Worm (Caenorhabditis elegans) whole organism, early embryonic: ENCODE data around the gene C53A5.17.

Experiments used
- B0310.2 ChIP-seq: sonication (generic microtip); optimal IDR thresholded peaks from 2 replicates; lab custom pipeline; 2016; ENCODE audit warnings: mild to moderate bottlenecking, missing genetic modification characterization, missing compliant biosample characterization
- F13C5.2 ChIP-seq: sonication (generic microtip); optimal IDR thresholded peaks from 2 replicates; lab custom pipeline; 2017; ENCODE audit warnings: mild to moderate bottlenecking, missing genetic modification characterization, inconsistent platforms, missing compliant biosample characterization
- aly-1 ChIP-seq: sonication (generic microtip); optimal IDR thresholded peaks from 2 replicates; lab custom pipeline; 2016; ENCODE audit warnings: missing genetic modification characterization, missing compliant biosample characterization
- ama-1 ChIP-seq: fragments of 150-350 bp; optimal IDR thresholded peaks from 2 replicates; lab custom pipeline; 2014
- ceh-13 ChIP-seq: fragments of 200-800 bp; sonication (Bioruptor generic); optimal IDR thresholded peaks from 2 replicates; lab custom pipeline; 2018; ENCODE audit warnings: mild to moderate bottlenecking, missing genetic modification characterization, missing compliant biosample characterization
- ceh-36 ChIP-seq: sonication (generic microtip); optimal IDR thresholded peaks from 2 replicates; lab custom pipeline; 2016; ENCODE audit warnings: missing genetic modification characterization, inconsistent platforms, missing compliant biosample characterization
- ets-7 ChIP-seq: sonication (generic microtip); optimal IDR thresholded peaks from 2 replicates; lab custom pipeline; 2016; ENCODE audit warnings: missing genotype, missing genetic modification characterization, missing compliant biosample characterization
- flt-1 ChIP-seq: fragments of 200-800 bp; sonication (Bioruptor generic); IDR thresholded peaks from 2 replicates; pipeline ENCODE4 v1.3.6; 2022; ENCODE audit warnings: missing genetic modification characterization, missing compliant biosample characterization
- hmbx-1 ChIP-seq: sonication (generic microtip); optimal IDR thresholded peaks from 2 replicates; lab custom pipeline; 2016; ENCODE audit warnings: mild to moderate bottlenecking, missing genetic modification characterization, missing compliant biosample characterization
- hmg-4 ChIP-seq: fragments of 200-800 bp; sonication (Bioruptor generic); optimal IDR thresholded peaks from 2 replicates; lab custom pipeline; 2018; ENCODE audit warnings: mild to moderate bottlenecking, missing genetic modification characterization, missing compliant biosample characterization
- hnd-1 ChIP-seq: sonication (generic microtip); optimal IDR thresholded peaks from 2 replicates; lab custom pipeline; 2016; ENCODE audit warnings: missing genetic modification characterization, missing compliant biosample characterization
- pes-1 ChIP-seq: fragments of 200-800 bp; sonication (Bioruptor generic); IDR thresholded peaks from 2 replicates; pipeline ENCODE4 v1.3.6; 2022; ENCODE audit warnings: missing genetic modification reagents, missing genetic modification characterization, missing compliant biosample characterization
- scrt-1 ChIP-seq: fragments of 200-800 bp; sonication (Bioruptor generic); IDR thresholded peaks from 2 replicates; pipeline ENCODE4 v1.3.6; 2022; ENCODE audit warnings: missing genetic modification characterization, missing compliant biosample characterization
- sea-1 ChIP-seq: fragments of 200-800 bp; sonication (Bioruptor generic); conservative IDR thresholded peaks from 2 replicates; pipeline ENCODE4 v1.3.6; 2022; ENCODE audit warnings: missing genetic modification characterization, missing compliant biosample characterization
- tbx-11 ChIP-seq: fragments of 200-800 bp; sonication (Bioruptor generic); IDR thresholded peaks from 2 replicates; pipeline ENCODE4 v1.3.6; 2022; ENCODE audit warnings: missing genetic modification characterization, missing compliant biosample characterization
- tbx-37 ChIP-seq: fragments of 200-800 bp; sonication (Bioruptor generic); conservative IDR thresholded peaks from 2 replicates; pipeline ENCODE4 v1.3.6; 2022; ENCODE audit warnings: missing genetic modification reagents, missing genetic modification characterization, missing compliant biosample characterization
- tra-4 ChIP-seq: sonication (generic microtip); optimal IDR thresholded peaks from 2 replicates; lab custom pipeline; 2017; ENCODE audit warnings: missing genetic modification characterization, missing compliant biosample characterization

The C53A5.17 gene

ce11 chrV:14523105-14523504 is 2.2 kb upstream of the C53A5.17 start, which contains the start of gene C53A5.2:
Gene C53A5.2, minus strand, starts transcription at chrV:14523205.
- TF ChIP-seq B0310.2 (tag; lab: Kevin White, UChicago) (no peak), F13C5.2 (no peak), tbx-37 (GFP tag; lab: Robert Waterston, UW) (no peak), scrt-1 (GFP tag; lab: Robert Waterston, UW) (no peak)

- no peak for TF ChIP-seq ama-1 (lab: Kevin White, UChicago)
- TF ChIP-seq tbx-11 (GFP tag; lab: Robert Waterston, UW) = no peak
- no peak for TF ChIP-seq F13C5.2
- no peak for TF ChIP-seq tra-4 (tag; lab: Kevin White, UChicago)
- TF ChIP-seq ceh-36 = no peak
- TF ChIP-seq B0310.2 (tag; lab: Kevin White, UChicago) = no peak
- no peak for TF ChIP-seq sea-1
- TF ChIP-seq tbx-37 (GFP tag; lab: Robert Waterston, UW) = no peak
- no peak for TF ChIP-seq ceh-13 (GFP tag; lab: Kevin White, UChicago)
- no peak for TF ChIP-seq aly-1 (tag; lab: Kevin White, UChicago)
- no peak for TF ChIP-seq ets-7 (tag; lab: Kevin White, UChicago)
- TF ChIP-seq scrt-1 (GFP tag; lab: Robert Waterston, UW) = no peak
Observed at ce11 chrV:14522514-14522913, 1.6 kb upstream of the C53A5.17 start, which contains the start of gene C53A5.16. Gene C53A5.16, minus strand, starts transcription at chrV:14522614.

- TF ChIP-seq pes-1 (GFP tag; lab: Robert Waterston, UW) (no peak), tra-4 (tag; lab: Kevin White, UChicago) (no peak), ceh-13 (GFP tag; lab: Kevin White, UChicago) (no peak), ceh-36 (no peak), F13C5.2 (no peak), hmbx-1 (tag; lab: Kevin White, UChicago) (no peak), tbx-11 (GFP tag; lab: Robert Waterston, UW) (no peak), hmg-4 (GFP tag; lab: Kevin White, UChicago) (no peak), ets-7 (tag; lab: Kevin White, UChicago) (no peak), aly-1 (tag; lab: Kevin White, UChicago) (no peak), sea-1 (no peak), flt-1 (GFP tag; lab: Robert Waterston, UW) (no peak), ama-1 (lab: Kevin White, UChicago) (no peak), hnd-1 (no peak), scrt-1 (GFP tag; lab: Robert Waterston, UW) (no peak), tbx-37 (GFP tag; lab: Robert Waterston, UW) (no peak)
Observed at ce11 chrV:14519268-14519667, 1.6 kb downstream of the C53A5.17 start, which contains the start of gene R02D5.8. Gene R02D5.8, minus strand, starts transcription at chrV:14519368.

DNA sequence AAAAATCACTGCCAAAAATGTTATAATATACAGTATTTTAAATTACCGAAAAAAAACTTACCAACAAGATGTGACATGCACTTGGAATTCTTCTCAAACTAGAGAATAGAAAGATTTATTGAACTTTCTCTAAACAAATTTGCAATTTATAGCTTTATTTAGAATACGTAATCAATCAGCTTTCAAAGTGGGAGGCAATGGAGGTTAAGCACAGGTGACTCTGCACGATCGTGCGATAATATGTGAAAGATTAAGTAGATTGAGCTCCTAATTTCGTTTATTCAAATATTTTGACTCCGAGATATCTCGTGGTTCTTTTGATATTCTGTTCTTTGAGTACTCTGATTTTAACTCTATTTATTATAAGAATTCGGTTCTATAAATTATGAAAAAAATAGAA is 2.9 kb downstream of the C53A5.17 start, which contains the start of gene R02D5.6:
Gene R02D5.6 (minus strand): TSS at position 101 of the 400 bp plus-strand sequence.
- TF ChIP-seq scrt-1 (GFP tag; lab: Robert Waterston, UW) (no peak), hmbx-1 (tag; lab: Kevin White, UChicago) (no peak), ceh-36 (no peak), tbx-37 (GFP tag; lab: Robert Waterston, UW) (no peak), sea-1 (no peak), ama-1 (lab: Kevin White, UChicago) (no peak), tbx-11 (GFP tag; lab: Robert Waterston, UW) (no peak), ets-7 (tag; lab: Kevin White, UChicago) (no peak), tra-4 (tag; lab: Kevin White, UChicago) (no peak), hnd-1 (no peak), ceh-13 (GFP tag; lab: Kevin White, UChicago) (no peak), B0310.2 (tag; lab: Kevin White, UChicago) (no peak), aly-1 (tag; lab: Kevin White, UChicago) (no peak), flt-1 (GFP tag; lab: Robert Waterston, UW) (no peak)

ce11 chrV:14510746-14511145 is 10.2 kb downstream of the C53A5.17 start, which contains the start of gene R02D5.9:
Gene R02D5.9, minus strand, starts transcription at chrV:14511123.
- TF ChIP-seq tbx-11 (GFP tag; lab: Robert Waterston, UW) (no peak), ceh-36 (no peak)

DNA sequence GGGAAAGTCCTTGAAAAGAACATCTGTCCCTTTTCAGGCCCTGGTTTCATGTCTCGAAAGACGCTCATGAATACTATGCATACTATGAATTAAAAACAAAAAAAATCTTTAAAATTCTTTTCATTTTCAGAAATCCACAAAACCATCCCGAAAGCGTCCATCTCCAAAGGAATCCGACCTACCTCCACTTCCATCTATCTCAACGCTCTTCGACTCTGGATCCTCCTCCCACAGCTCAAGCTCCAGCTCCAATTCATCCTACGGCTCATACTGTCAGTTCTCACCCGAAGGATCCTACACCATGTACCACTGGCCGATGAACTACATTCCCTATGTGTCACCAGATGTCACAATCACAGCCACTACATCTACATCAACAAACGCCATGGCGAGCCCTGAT is 12.3 kb downstream of the C53A5.17 start:
- no peak for TF ChIP-seq hmg-4 (GFP tag; lab: Kevin White, UChicago)
- TF ChIP-seq ets-7 (tag; lab: Kevin White, UChicago) = no peak
- no peak for TF ChIP-seq pes-1 (GFP tag; lab: Robert Waterston, UW)
- TF ChIP-seq tbx-11 (GFP tag; lab: Robert Waterston, UW) = no peak

DNA sequence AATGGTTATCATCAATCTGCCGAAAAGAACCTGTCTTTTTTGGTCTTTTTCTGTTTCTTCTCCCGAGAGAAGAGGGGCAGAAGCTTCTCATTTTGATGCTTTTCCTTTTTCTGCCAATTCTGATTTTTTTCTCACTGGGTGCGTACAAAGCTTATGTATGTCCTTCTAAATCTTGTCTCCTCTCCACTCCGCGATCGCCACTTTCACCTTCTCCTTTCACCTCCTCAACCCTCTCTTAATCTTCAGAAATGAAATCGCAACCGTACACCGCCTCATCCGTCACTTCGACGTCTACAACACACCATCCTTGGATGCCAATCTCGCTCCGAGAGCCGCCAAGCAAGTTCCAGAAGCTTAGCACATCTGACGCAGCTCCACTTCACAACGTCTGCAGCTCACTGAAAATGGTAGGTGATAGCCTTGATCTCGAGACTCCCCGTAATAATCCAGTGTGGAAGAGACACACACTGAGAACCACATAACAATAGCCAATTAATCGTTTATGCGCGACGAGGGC is 12.8 kb downstream of the C53A5.17 start, which contains the start of gene R02D5.1:
Gene R02D5.1 (plus strand): TSS at position 245 of the 517 bp plus-strand sequence.
- TF ChIP-seq hmg-4 (GFP tag; lab: Kevin White, UChicago) (peak; percentile 21), tbx-37 (GFP tag; lab: Robert Waterston, UW) (no peak)
